Worm (Caenorhabditis elegans): ENCODE data around the gene F55A11.8.

DNA sequence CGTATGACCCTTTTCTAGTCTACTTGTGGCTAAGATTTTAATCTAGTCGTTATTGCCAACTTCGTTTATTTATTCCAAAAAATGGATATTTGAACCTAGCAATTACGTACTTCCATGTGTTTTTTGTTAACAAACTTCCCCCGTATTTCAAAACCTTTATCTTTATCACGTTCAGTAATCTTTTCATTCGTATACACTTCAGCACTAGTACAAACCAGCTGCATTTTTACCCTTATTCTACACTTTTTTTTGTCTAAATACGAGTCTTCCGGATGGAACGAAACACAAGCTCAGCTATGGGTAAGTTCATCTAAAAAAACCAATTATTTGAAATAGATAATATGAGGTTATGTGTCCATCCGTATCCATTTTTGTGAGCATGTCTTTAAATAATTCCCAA, 1.5 kb downstream of the F55A11.8 start, which contains the start of gene D2023.1:
- TF ChIP-seq fkh-10 (GFP tag; optimal IDR thresholded peaks at IDR 0.05) = no peak
- no peak for TF ChIP-seq jun-1 (tag; optimal IDR thresholded peaks at IDR 0.05)
- no peak for TF ChIP-seq nhr-76 (tag; optimal IDR thresholded peaks at IDR 0.05)
- TF ChIP-seq nhr-43 (tag; optimal IDR thresholded peaks at IDR 0.05; ENCODE audit: poor library complexity, severe bottlenecking) = no peak
